Fruit fly (Drosophila melanogaster) S2 (cell line): Measurements from ENCODE around the gene sty.

Source experiments
- CG8478 ChIP-seq: fragments of >200 bp; optimal IDR thresholded peaks from 2 replicates; lab custom pipeline; 2018
- CTCF ChIP-seq, 2 experiments: fragments of >200 bp; optimal IDR thresholded peaks; 2 replicates each; lab custom pipeline; 2018

Gene sty

DNA sequence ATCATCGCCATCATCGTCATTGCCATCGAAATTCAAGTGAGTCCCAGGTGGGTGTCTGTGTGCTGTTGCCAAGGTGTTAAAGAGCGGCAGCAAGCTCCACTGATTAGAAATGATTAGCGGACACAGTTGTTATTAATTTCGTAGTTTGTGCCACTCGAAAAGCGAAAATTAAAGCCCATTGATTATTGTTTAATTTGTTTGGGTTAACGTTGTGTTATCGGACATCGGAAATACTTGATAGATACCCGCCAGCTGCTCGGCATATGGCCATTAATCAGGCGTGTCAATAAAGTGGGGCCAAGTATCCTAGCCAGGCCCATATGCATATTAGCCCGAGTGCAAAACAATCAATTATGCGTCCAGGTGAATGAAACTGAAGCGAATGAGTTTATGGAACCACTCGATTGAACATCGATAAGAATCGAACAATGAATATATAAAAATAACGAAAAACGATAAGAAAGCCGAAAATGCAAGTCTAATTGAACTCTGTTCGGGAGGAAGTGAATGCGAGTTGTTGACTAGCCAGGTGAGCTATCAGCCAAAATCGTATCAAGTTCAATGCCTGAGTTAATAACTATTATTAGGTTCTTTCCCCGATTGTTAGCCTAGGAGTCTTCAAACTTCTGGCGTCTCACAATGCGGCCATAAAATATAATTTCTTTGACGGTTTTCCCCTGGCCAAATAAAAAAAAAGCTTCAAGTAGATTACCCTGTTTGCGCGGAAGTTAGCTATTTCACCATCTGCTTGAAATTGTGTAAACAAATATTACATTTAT lies 11.0 kb upstream of the sty start:
- TF ChIP-seq CTCF (optimal IDR thresholded peaks at IDR 0.05; lab: Kevin White, UChicago) (no peak), CG8478 (lab: Kevin White, UChicago) (no peak)

DNA sequence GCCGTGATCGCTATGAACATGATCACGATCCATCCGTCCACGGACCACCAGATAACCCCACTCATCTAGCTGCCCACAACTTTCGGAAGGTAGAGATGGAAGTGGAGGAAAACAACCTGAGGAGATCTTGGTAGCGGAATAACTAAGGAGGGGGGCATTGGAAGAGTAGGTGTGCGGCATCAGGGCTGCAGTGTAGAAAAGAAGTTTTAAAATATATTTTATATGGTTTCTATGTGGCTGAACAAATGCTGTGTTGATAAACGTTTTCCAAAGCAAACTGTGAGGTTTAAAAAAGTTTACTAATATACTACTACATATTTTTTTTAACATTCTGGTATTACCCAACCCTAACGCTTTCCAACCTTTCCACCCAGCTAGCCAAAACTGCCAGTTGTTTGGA lies 10.1 kb upstream of the sty start:
- TF ChIP-seq CG8478 (lab: Kevin White, UChicago) (no peak), CTCF (optimal IDR thresholded peaks at IDR 0.05; lab: Kevin White, UChicago) (no peak)

DNA sequence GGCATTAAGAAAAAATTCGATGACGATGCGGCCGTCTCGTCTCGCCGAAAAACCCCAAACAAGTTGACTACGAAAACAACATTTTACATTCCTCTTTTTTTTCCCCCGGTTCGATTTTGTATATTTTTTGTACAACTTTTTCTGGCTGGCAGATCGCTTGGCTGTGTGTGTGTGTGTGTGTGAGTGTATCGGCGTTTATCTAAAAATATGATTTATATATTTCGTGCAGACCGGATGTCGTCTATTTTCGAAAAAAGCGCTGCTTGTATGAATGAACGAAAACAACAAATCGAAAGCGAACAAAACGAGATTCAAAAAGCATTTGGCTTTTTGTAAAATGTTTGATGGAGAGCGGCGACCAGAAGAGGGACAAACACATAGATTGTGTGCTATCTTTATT lies 9.2 kb upstream of the sty start:
- TF ChIP-seq CTCF (optimal IDR thresholded peaks at IDR 0.05; lab: Kevin White, UChicago), result no peak
- TF ChIP-seq CG8478 (lab: Kevin White, UChicago), result no peak

DNA sequence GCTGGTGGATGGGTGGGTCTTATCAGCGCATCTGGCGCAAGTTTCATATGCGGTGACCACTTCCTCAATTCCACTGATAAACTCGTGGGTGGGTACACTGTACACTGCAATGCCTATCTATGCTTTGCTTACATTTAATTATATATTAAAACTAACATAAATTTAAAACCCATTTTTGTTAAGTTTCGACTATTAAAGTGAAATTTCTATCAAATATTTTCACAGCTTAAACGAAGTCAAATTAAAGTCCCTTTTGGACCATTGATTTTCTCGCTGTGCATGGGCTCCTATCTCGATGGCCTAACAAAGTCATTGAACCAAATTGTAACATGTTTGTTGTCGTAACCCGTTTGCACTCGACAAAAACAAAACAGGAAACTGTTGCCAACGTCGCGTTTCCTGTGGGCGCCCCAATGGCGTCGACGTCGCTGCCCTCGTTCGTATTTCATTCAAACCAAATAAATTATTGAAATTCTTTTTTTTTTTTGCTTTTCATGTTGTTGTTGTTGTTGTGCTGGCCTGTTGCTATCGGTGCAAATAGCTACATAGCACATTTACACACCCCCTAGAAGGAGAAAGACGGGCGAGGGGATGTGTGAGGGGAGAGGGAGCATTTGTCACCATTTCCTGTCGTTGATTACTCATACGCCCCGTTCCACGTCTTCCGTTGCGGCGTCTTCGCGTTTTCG lies 8.1 kb upstream of the sty start:
- no peak for TF ChIP-seq CTCF (optimal IDR thresholded peaks at IDR 0.05; lab: Kevin White, UChicago)

DNA sequence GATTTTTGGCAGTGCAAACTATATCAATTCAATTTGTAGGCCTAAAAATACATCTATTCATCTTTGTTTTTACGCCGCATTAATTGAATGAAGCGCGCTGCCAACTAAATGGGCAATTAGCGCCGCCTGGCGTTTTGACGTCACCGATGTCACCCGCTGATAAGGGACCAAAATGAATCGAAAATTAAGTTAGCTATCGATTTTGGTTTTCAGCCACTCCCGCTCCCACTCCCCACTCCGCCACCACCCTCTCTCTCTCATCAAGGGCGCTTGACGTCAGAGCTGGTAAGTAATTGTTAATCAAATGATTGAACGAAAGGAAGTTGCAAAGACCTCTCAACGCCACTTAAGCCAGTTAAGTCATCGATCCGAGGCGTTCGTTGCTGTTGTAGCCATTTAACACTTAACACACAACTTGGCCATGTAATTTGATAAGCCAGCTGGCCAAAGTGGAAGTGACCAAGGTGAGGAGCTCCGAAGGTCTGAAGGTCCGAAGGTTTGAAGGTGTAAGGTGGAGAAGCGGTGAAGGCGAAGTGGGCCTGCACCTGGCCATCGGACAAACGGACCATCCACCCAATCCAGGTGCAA lies 6.4 kb upstream of the sty start:
- no peak for TF ChIP-seq CG8478 (lab: Kevin White, UChicago)
- TF ChIP-seq CTCF (optimal IDR thresholded peaks at IDR 0.05; lab: Kevin White, UChicago), result no peak

DNA sequence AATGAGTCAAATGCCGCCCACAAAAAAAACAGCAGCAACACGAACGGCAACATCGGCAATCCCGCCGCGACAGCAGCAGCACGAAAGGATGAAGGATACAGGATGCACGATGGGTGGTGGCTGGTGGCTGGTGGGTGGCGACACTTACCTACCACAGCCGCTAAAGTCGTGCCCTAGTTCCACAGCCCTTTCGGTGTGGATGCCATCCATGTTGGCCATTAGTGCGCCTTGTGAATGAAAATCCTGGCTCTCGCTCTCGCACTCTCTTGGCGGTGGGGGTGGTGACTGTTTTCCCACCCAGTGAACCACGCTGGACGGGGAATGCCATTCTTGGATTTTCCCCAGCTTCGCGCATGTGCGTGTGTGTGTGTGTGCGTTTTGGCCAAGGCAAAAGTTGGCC lies 2.3 kb upstream of the sty start:
- TF ChIP-seq CG8478 (lab: Kevin White, UChicago) (no peak), CTCF (optimal IDR thresholded peaks at IDR 0.05; lab: Kevin White, UChicago) (no peak)

DNA sequence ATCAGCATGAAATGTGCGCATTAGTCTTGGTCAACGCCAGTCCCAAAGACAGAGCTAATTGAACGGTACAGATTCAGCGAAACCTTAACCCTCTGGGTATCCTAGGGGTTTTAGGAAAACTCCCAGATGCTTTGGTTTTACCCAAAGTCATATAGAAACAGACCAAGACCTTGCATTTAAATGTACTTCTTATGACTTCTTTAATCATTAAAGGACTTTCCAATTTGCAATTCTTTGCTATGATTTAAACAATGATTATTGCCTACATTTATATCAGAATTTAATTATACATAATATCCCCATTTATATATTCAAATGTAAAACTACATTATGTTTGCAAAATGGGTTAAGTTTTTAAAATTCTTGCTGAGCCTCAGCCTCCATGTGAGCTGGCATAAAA lies 1.7 kb downstream of the sty start:
- no peak for TF ChIP-seq CG8478 (lab: Kevin White, UChicago)

DNA sequence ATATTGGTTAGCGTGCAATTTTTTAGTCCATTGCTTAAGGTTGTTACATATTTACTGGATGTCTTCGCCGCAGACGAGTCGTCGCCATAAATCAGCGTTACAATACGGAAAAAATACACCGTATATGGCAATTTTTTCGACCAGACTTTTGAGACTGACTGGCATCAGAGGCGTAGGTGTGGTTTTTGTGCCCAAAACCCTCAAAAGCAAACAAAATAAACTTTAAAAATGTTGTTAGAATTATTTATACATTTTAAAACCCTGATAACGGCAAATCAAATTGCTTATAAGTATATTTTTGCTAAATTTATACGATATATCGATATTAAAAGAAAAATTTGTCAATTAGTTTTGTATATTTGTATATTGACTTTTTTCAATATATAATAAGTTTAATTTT lies 4.1 kb downstream of the sty start:
- TF ChIP-seq CG8478 (lab: Kevin White, UChicago), result no peak

DNA sequence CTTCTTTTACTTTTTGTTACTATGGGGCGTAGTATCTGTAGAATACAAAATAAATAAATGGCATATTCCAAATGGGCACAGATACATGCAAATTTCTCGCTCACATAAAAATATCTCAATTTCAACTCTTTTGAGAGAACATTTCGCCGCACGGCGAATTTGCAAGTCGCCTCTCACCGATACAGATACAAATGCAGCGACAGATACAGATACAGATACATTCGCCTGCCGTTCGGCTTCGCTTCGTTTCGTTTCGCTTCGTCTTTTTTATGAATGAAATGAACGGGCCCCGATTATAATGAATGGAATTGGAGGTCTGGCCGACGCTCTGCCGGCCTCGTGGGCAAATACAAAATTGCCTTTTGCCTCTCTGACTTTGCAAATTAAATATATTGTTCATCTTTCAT lies 4.5 kb downstream of the sty start:
- no peak for TF ChIP-seq CTCF (optimal IDR thresholded peaks at IDR 0.05; lab: Kevin White, UChicago)
- TF ChIP-seq CG8478 (lab: Kevin White, UChicago), result no peak

DNA sequence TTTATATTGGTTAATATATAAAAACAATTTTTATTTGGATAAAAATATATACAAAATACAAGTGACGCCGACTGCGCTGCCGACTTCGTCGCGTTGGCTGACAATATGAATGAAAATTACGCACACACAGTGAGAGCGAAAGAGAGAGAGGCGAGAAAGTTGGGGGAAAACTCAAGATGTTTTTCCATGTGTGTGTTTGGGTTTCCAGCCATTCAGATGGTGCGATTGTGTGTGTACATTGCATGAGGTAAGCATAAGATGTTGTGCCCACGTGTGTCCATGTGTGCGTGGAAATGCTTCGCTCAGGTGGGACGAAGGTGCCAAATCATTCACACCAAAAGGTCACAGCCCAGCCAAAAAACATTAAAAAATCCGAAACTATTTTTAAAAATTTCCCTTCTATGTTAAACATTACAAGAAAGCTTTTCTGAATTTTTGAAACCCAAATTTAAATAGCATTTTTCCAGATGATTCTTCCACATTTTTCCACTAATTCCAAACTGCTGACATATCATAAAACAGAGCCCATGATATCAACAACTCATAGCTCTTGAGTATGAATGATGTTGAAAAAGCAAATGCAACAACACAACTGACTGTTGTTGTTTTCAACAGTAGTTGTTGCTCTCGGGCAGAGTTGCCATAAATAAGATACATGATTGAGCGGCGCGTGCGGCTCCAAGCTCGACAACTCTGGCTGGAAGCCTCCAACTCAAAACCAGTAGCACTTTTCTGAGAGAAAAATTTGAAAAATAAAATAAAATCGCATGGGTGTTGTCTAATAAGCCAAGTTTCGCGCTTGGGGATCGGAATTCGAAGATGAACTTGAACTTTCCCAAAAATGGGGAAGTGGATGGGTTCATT lies 5.1 kb downstream of the sty start:
- TF ChIP-seq CG8478 (lab: Kevin White, UChicago) (no peak), CTCF (optimal IDR thresholded peaks at IDR 0.05; lab: Kevin White, UChicago) (no peak)

DNA sequence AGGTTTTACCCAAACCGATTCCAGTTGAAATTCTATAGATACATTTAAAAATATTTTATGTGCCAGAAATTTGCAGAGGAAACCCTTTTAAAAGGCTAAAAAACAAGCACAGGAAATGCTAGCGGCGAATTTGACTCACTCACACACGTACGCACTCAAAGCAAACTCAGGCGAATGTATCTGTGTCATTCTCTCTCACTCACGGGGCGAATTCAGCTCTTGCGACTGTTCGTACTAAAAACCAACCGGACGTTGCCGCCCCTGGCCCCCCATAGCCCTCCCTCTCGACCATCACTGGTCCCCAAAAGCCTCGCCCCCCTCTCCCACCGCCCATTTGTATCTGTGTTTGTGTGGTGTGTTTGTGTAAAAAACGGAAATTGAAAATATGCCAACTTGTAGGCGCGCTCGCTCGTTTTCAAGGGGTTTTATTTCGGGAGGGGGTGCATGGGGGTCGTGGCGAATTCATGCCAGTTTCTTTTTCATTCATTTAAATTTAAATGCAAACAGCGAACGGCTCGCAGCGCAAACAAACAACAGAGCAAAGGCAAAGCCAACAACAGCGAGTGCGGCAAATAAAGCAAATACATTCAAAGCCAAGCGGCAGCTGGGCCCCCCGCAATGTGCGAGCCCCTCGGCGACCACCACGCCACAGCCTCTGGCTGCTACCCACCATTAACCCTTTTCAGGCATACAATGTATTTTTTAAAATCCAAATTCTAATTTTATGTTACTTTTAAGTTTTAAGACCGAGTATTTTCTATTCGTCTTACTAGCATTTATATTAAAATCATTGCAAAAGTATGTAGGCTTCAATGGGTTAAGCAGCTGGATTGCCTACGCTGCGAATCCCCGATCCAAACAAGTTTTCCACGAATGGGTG lies 6.3 kb downstream of the sty start:
- TF ChIP-seq CG8478 (lab: Kevin White, UChicago) (peak; percentile 44), CTCF (optimal IDR thresholded peaks at IDR 0.05; lab: Kevin White, UChicago) (no peak)

DNA sequence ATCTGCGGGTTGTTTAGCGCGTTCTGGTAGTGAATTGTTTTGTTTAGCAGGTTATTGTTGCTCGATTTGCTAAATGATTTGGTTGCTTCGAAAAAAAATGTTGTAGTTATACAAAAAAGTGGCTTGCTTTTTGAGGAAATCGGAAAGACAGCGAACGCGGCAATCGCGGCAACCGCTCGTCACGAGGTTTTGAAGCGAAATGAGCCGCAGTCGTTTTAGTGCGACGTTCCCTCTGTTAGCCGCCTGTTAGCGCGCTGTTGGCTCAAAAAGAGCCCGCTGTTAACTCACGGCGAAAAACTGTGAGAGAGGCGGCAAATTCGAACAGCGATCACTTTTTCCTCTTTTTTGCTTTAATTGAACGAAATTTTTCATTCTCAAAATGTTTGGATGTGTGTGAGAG lies 7.0 kb downstream of the sty start:
- TF ChIP-seq CG8478 (lab: Kevin White, UChicago) (no peak), CTCF (optimal IDR thresholded peaks at IDR 0.05; lab: Kevin White, UChicago) (no peak)

DNA sequence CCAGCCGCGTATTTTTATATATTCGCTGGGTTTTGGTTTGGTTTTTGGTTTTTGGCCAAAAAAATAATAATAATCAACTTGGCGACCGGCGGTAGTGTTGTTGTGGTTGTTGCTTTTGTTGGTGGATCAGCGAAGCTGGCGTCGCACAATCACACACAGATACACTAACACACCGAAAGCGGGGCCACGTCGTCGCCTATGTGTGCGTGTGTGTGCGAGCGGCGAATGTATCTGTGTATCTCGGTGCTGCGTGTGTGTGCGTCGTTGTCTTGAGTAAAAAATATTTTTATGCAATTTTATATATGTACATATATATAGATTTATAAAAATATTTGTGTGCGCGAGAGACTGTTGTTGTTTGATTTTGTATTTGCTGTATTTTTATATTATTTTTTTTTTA lies 7.6 kb downstream of the sty start:
- TF ChIP-seq CTCF (optimal IDR thresholded peaks at IDR 0.05; lab: Kevin White, UChicago) (no peak), CG8478 (lab: Kevin White, UChicago) (peak; percentile 2)
